Worm (Caenorhabditis elegans): ENCODE measurements around the gene aps-1.

DNA sequence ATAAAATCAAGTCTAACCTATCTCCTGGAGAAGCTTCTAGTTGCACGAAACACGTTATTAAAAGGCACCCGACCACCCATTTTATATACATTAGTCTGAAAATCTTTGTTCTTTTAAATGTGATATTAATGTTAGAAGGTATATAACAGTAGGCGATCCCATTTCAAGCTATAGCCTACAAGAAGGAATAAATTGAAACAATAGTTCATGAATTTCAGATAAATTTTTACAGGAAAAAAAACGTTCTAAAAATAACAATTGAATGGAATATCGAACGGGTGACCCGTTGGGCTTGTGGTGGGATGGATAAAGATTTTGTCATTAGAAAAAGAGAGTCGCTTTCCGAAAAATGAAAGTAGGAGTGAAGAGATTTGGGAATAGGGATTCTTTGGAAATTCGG is 30.0 kb downstream of the aps-1 start, which contains the start of gene pgap-3:
- TF ChIP-seq lin-13 (GFP tag; optimal IDR thresholded peaks at IDR 0.05) (no peak), lin-11 (tag; optimal IDR thresholded peaks at IDR 0.05) (no peak), sma-3 (GFP tag; optimal IDR thresholded peaks at IDR 0.05) (no peak), lin-39 (tag; optimal IDR thresholded peaks at IDR 0.05) (no peak)
